Fruit fly (Drosophila melanogaster): ENCODE results near the gene CG32641.
A peak's percentile ranks its signal among the peaks of the same experiment; 100 is the strongest.

Gene CG32641

dm6 chrX:13154783-13155182 lies 29.5 kb upstream of the CG32641 start, which contains the start of the genes CG4318 and CG4332 (continued):
- TF ChIP-seq CG16813 (GFP tag; IDR thresholded peaks at IDR 0.05; ENCODE audit: partially characterized antibody) (peak; percentile 85), CG9932 (GFP tag; IDR thresholded peaks at IDR 0.05) (no peak), rib (GFP tag; IDR thresholded peaks at IDR 0.05) (no peak), CG7556 (GFP tag; optimal IDR thresholded peaks at IDR 0.05) (no peak), Camta (GFP tag; optimal IDR thresholded peaks at IDR 0.05) (no peak), chn (GFP tag; optimal IDR thresholded peaks at IDR 0.05) (no peak), CG13624 (GFP tag; optimal IDR thresholded peaks at IDR 0.05) (no peak), phol (tag; optimal IDR thresholded peaks at IDR 0.05) (peak; percentile 30), CG6175 (GFP tag; IDR thresholded peaks at IDR 0.05) (no peak), toy (GFP tag; IDR thresholded peaks at IDR 0.05) (no peak), sna (GFP tag; IDR thresholded peaks at IDR 0.05; ENCODE audit: partially characterized antibody) (peak; percentile 88), fd64A (GFP tag; optimal IDR thresholded peaks at IDR 0.05) (no peak), CG31388 (GFP tag; optimal IDR thresholded peaks at IDR 0.05) (no peak), salm (tag; optimal IDR thresholded peaks at IDR 0.05) (no peak), Med (GFP tag) (peak; percentile 78), CG17568 (GFP tag; optimal IDR thresholded peaks at IDR 0.05) (no peak), Usf (GFP tag; optimal IDR thresholded peaks at IDR 0.05) (no peak), CG6791 (GFP tag; IDR thresholded peaks at IDR 0.05; ENCODE audit: partially characterized antibody) (peak; percentile 90), stwl (tag; optimal IDR thresholded peaks at IDR 0.05) (peak; percentile 59), Ssrp (tag; optimal IDR thresholded peaks at IDR 0.05) (no peak), CG17612 (GFP tag; IDR thresholded peaks at IDR 0.05) (no peak), Dref (GFP tag; IDR thresholded peaks at IDR 0.05) (peak; percentile 82), CG2116 (GFP tag; optimal IDR thresholded peaks at IDR 0.05) (peak; percentile 41), odd (GFP tag; optimal IDR thresholded peaks at IDR 0.05) (no peak)

- peak; percentile 28 for TF ChIP-seq CG7987 (GFP tag; optimal IDR thresholded peaks at IDR 0.05)
- TF ChIP-seq abd-A (tag; optimal IDR thresholded peaks at IDR 0.05), result no peak
- peak; percentile 82 for TF ChIP-seq CG13775 (GFP tag; optimal IDR thresholded peaks at IDR 0.05)
- TF ChIP-seq CG12942 (GFP tag; optimal IDR thresholded peaks at IDR 0.05), result peak; percentile 72
- TF ChIP-seq run (tag; optimal IDR thresholded peaks at IDR 0.05), result no peak
- peak; percentile 63 for TF ChIP-seq CG13894 (tag; optimal IDR thresholded peaks at IDR 0.05)
- TF ChIP-seq MESR4 (GFP tag; optimal IDR thresholded peaks at IDR 0.05), result no peak
- peak; percentile 69 for TF ChIP-seq CG33213 (GFP tag; optimal IDR thresholded peaks at IDR 0.05)
- TF ChIP-seq ranshi (GFP tag; IDR thresholded peaks at IDR 0.05), result peak; percentile 50; the same call in 1 of the 2 replicates
- peak; percentile 51 for TF ChIP-seq fd3F (GFP tag; optimal IDR thresholded peaks at IDR 0.05)
- TF ChIP-seq pita (GFP tag; optimal IDR thresholded peaks at IDR 0.05), result no peak
- peak; percentile 93 for TF ChIP-seq row (GFP tag; IDR thresholded peaks at IDR 0.05)
- no peak for TF ChIP-seq Dfd (GFP tag; optimal IDR thresholded peaks at IDR 0.05)
- TF ChIP-seq CG8290 (GFP tag; optimal IDR thresholded peaks at IDR 0.05), result peak; percentile 49
- TF ChIP-seq CG8290 (tag; optimal IDR thresholded peaks at IDR 0.05), result peak in 1 of 2 experiments; percentile 55
- TF ChIP-seq CG10431 (GFP tag; optimal IDR thresholded peaks at IDR 0.05), result peak; percentile 17
- peak; percentile 38 for TF ChIP-seq mirr (GFP tag; optimal IDR thresholded peaks at IDR 0.05)
- TF ChIP-seq lbe (GFP tag; optimal IDR thresholded peaks at IDR 0.05), result no peak
- peak; percentile 27 for TF ChIP-seq gcm (GFP tag; optimal IDR thresholded peaks at IDR 0.05)
- peak; percentile 81 for TF ChIP-seq bab2 (GFP tag; optimal IDR thresholded peaks at IDR 0.05)
- TF ChIP-seq esg (GFP tag; conservative IDR thresholded peaks at IDR 0.05), result peak; percentile 65
- peak; percentile 14 for TF ChIP-seq Hand (GFP tag; optimal IDR thresholded peaks at IDR 0.05)
- TF ChIP-seq CG13296 (GFP tag; optimal IDR thresholded peaks at IDR 0.05), result peak; percentile 64
- no peak for TF ChIP-seq lov (optimal IDR thresholded peaks at IDR 0.05)
- no peak for TF ChIP-seq lov (GFP tag; IDR thresholded peaks at IDR 0.05)
- peak; percentile 89 for TF ChIP-seq CG34224 (GFP tag; IDR thresholded peaks at IDR 0.05; ENCODE audit: partially characterized antibody)
- peak; percentile 81 for TF ChIP-seq pum (GFP tag; optimal IDR thresholded peaks at IDR 0.05)
- TF ChIP-seq h (optimal IDR thresholded peaks at IDR 0.05), result no peak
Measured at dm6 chrX:13159481-13159880, 24.8 kb upstream of the CG32641 start, which contains the start of the genes Bap60 and CG12096. TSS of gene Bap60 (minus strand) at chrX:13159508. TSS of gene CG12096 (plus strand) at chrX:13159604.

All from whole organism, embryonic.